Fruit fly (Drosophila melanogaster) whole organism, prepupa: ENCODE measurements around the gene wnd.

ENCODE experiments used
- Blimp-1 ChIP-seq: fragments of 200-800 bp; sonication (Bioruptor generic); optimal IDR thresholded peaks from 3 replicates; lab custom pipeline; 2017; ENCODE audit warnings: missing biosample characterization, missing genetic modification characterization, mild to moderate bottlenecking, moderate library complexity, missing genetic modification reagents
- CG10631 ChIP-seq: fragments of 200-800 bp; sonication (Bioruptor generic); optimal IDR thresholded peaks from 2 replicates; lab custom pipeline; 2016; ENCODE audit warnings: missing biosample characterization, missing genetic modification characterization
- CG10669 ChIP-seq: fragments of 200-800 bp; sonication (Bioruptor generic); optimal IDR thresholded peaks from 3 replicates; lab custom pipeline; 2018; ENCODE audit warnings: missing biosample characterization, mild to moderate bottlenecking, missing genetic modification characterization, moderate library complexity
- CG11294 ChIP-seq: fragments of 200-800 bp; sonication (Bioruptor generic); IDR thresholded peaks from 2 replicates; pipeline ENCODE4 v1.3.6; 2022; ENCODE audit warnings: missing biosample characterization, missing genetic modification characterization
- CG15336 ChIP-seq: fragments of 200-800 bp; sonication (Bioruptor generic); IDR thresholded peaks from 2 replicates; pipeline ENCODE4 v1.3.6; 2022; ENCODE audit warnings: missing biosample characterization, missing genetic modification characterization
- CG1621 ChIP-seq: fragments of 200-800 bp; sonication (Bioruptor generic); optimal IDR thresholded peaks from 3 replicates; lab custom pipeline; 2018; ENCODE audit warnings: missing biosample characterization, mild to moderate bottlenecking, missing genetic modification characterization
- CG16779 ChIP-seq: fragments of 200-800 bp; sonication (Bioruptor generic); optimal IDR thresholded peaks from 3 replicates; lab custom pipeline; 2017; ENCODE audit warnings: missing biosample characterization, mild to moderate bottlenecking, missing genetic modification characterization
- CG3032 ChIP-seq: fragments of 200-800 bp; optimal IDR thresholded peaks from 2 replicates; lab custom pipeline; 2019; ENCODE audit warnings: missing biosample characterization, mild to moderate bottlenecking, missing genetic modification characterization, moderate library complexity
- CG31627 ChIP-seq: fragments of 200-800 bp; sonication (Bioruptor generic); optimal IDR thresholded peaks from 3 replicates; lab custom pipeline; 2016; ENCODE audit warnings: missing biosample characterization, missing genetic modification characterization
- CG32006 ChIP-seq: fragments of 200-800 bp; sonication (Bioruptor generic); optimal IDR thresholded peaks from 3 replicates; lab custom pipeline; 2017; ENCODE audit warnings: missing biosample characterization, mild to moderate bottlenecking, missing genetic modification characterization
- CG3919 ChIP-seq: fragments of 200-800 bp; sonication (Bioruptor generic); optimal IDR thresholded peaks from 3 replicates; lab custom pipeline; 2016; ENCODE audit warnings: missing biosample characterization, missing genetic modification characterization
- CG4318 ChIP-seq: fragments of 200-800 bp; sonication (Bioruptor generic); optimal IDR thresholded peaks from 3 replicates; lab custom pipeline; 2017; ENCODE audit warnings: missing biosample characterization, mild to moderate bottlenecking, missing genetic modification characterization
- CG6163 ChIP-seq: fragments of 200-800 bp; sonication (Bioruptor generic); IDR thresholded peaks from 3 replicates; pipeline ENCODE4 v1.3.6; 2022; ENCODE audit warnings: missing biosample characterization, missing genetic modification characterization
- CG6276 ChIP-seq: fragments of 200-800 bp; sonication (Bioruptor generic); optimal IDR thresholded peaks from 2 replicates; lab custom pipeline; 2017; ENCODE audit warnings: missing biosample characterization, mild to moderate bottlenecking, missing genetic modification characterization
- CG7368 ChIP-seq: fragments of 200-800 bp; sonication (Bioruptor generic); optimal IDR thresholded peaks from 3 replicates; lab custom pipeline; 2016; ENCODE audit warnings: missing biosample characterization, missing genetic modification characterization
- CG8319 ChIP-seq: fragments of 200-800 bp; sonication (Bioruptor generic); optimal IDR thresholded peaks from 3 replicates; lab custom pipeline; 2016; ENCODE audit warnings: missing biosample characterization, missing genetic modification characterization
- CG8632 ChIP-seq: fragments of 200-800 bp; sonication (Bioruptor generic); optimal IDR thresholded peaks from 3 replicates; lab custom pipeline; 2016; ENCODE audit warnings: missing biosample characterization, missing genetic modification characterization
- Eip78C ChIP-seq: fragments of 200-800 bp; sonication (Bioruptor generic); peaks from one replicate; lab custom pipeline; 2016; ENCODE audit warnings: missing biosample characterization, missing genetic modification characterization
- Gug ChIP-seq: fragments of 200-800 bp; sonication (Bioruptor generic); IDR thresholded peaks from 2 replicates; pipeline ENCODE4 v1.3.6; 2022; ENCODE audit warnings: missing biosample characterization, missing genetic modification characterization
- Hr4 ChIP-seq: fragments of 200-800 bp; sonication (Bioruptor generic); optimal IDR thresholded peaks from 3 replicates; lab custom pipeline; 2016; ENCODE audit warnings: missing biosample characterization, missing genetic modification characterization
- Lpt ChIP-seq: fragments of 200-800 bp; sonication (Bioruptor generic); optimal IDR thresholded peaks from 3 replicates; lab custom pipeline; 2016; ENCODE audit warnings: missing biosample characterization, missing genetic modification characterization
- Smox ChIP-seq: fragments of 200-800 bp; sonication (Bioruptor generic); optimal IDR thresholded peaks from 3 replicates; lab custom pipeline; 2016; ENCODE audit warnings: missing biosample characterization, missing genetic modification characterization
- Sox102F ChIP-seq: fragments of 200-800 bp; sonication (Bioruptor generic); optimal IDR thresholded peaks from 2 replicates; lab custom pipeline; 2016; ENCODE audit warnings: missing biosample characterization, mild to moderate bottlenecking, missing genetic modification characterization
- Sox15 ChIP-seq: fragments of 200-800 bp; sonication (Bioruptor generic); optimal IDR thresholded peaks from 3 replicates; lab custom pipeline; 2016; ENCODE audit warnings: missing biosample characterization, missing genetic modification characterization
- achi ChIP-seq: fragments of 200-800 bp; sonication (Bioruptor generic); optimal IDR thresholded peaks from 3 replicates; lab custom pipeline; 2016; ENCODE audit warnings: missing biosample characterization, missing genetic modification characterization
- acj6 ChIP-seq: fragments of 200-800 bp; sonication (Bioruptor generic); optimal IDR thresholded peaks from 3 replicates; lab custom pipeline; 2016; ENCODE audit warnings: missing biosample characterization, missing genetic modification characterization
- cyc ChIP-seq: fragments of 200-800 bp; sonication (Bioruptor generic); optimal IDR thresholded peaks from 3 replicates; lab custom pipeline; 2016; ENCODE audit warnings: missing biosample characterization, missing genetic modification characterization
- eg ChIP-seq: fragments of 200-800 bp; sonication (Bioruptor generic); IDR thresholded peaks from 3 replicates; pipeline ENCODE4 v1.3.6; 2022; ENCODE audit warnings: missing biosample characterization, missing genetic modification characterization
- fd59A ChIP-seq: fragments of 200-800 bp; sonication (Bioruptor generic); optimal IDR thresholded peaks from 2 replicates; lab custom pipeline; 2017; ENCODE audit warnings: missing biosample characterization, mild to moderate bottlenecking, missing genetic modification characterization, missing genetic modification reagents
- fd85E ChIP-seq: fragments of 200-800 bp; sonication (Bioruptor generic); optimal IDR thresholded peaks from 3 replicates; lab custom pipeline; 2016; ENCODE audit warnings: missing biosample characterization, missing genetic modification characterization
- lz ChIP-seq: fragments of 200-800 bp; sonication (Bioruptor generic); optimal IDR thresholded peaks from 3 replicates; lab custom pipeline; 2016; ENCODE audit warnings: missing biosample characterization, missing genetic modification characterization
- net ChIP-seq: fragments of 200-800 bp; sonication (Bioruptor generic); optimal IDR thresholded peaks from 3 replicates; lab custom pipeline; 2016; ENCODE audit warnings: missing biosample characterization, missing genetic modification characterization
- pdm3 ChIP-seq: fragments of 200-800 bp; sonication (Bioruptor generic); optimal IDR thresholded peaks from 3 replicates; lab custom pipeline; 2016; ENCODE audit warnings: missing biosample characterization, missing genetic modification characterization
- svp ChIP-seq: fragments of 200-800 bp; sonication (Bioruptor generic); peaks from one replicate; lab custom pipeline; 2016; ENCODE audit warnings: missing biosample characterization, missing genetic modification characterization
- topi ChIP-seq: fragments of 200-800 bp; sonication (Bioruptor generic); optimal IDR thresholded peaks from 3 replicates; lab custom pipeline; 2016; ENCODE audit warnings: missing biosample characterization, missing genetic modification characterization
- vri ChIP-seq: fragments of 200-800 bp; sonication (Bioruptor generic); optimal IDR thresholded peaks from 3 replicates; lab custom pipeline; 2016; ENCODE audit warnings: missing biosample characterization, mild to moderate bottlenecking, missing genetic modification characterization

Gene wnd

DNA sequence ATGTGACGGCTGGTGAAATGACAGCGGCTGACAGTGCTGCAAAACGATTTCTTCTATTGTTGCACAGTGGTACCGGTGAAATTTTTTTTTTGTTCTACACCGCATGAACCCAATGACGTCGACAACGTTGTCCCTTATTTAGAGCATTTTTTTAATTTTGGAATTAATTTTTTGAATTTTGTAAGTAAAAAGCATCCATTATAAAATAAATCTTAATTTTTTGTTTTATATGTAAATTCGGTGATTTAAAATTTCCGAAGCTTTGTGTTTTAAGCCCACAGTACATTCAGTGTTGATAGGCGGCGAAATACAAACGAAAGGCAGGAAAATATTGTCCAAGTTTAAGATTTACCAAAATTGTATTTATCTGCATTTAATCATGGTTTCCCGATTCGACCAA lies 23.4 kb downstream of the wnd start, which contains the start of the genes Lon and PIG-F (continued):
- peak; percentile 98 for TF ChIP-seq CG6163 (GFP tag; lab: Robert Waterston, UW)
- TF ChIP-seq fd85E: peak; percentile 96
- peak; percentile 99 for TF ChIP-seq CG8632 (GFP tag; lab: Kevin White, UChicago)
- TF ChIP-seq achi (GFP tag; lab: Kevin White, UChicago): peak; percentile 99
- peak; percentile 100 for TF ChIP-seq Eip78C (GFP tag; lab: Kevin White, UChicago)
- peak; percentile 99 for TF ChIP-seq CG4318 (GFP tag; lab: Kevin White, UChicago)
- TF ChIP-seq CG32006 (GFP tag; lab: Kevin White, UChicago): peak; percentile 99
- peak; percentile 95 for TF ChIP-seq CG1621 (tag; lab: Kevin White, UChicago)
- peak; percentile 97; the same call in 2 of the 3 replicates for TF ChIP-seq eg (GFP tag; lab: Robert Waterston, UW)
- peak; percentile 98 for TF ChIP-seq vri (GFP tag; lab: Kevin White, UChicago)
- peak; percentile 99 for TF ChIP-seq Hr4
- TF ChIP-seq Blimp-1: peak; percentile 95
- TF ChIP-seq CG15336: peak; percentile 98
- peak; percentile 99 for TF ChIP-seq net (GFP tag; lab: Kevin White, UChicago)
- peak; percentile 97 for TF ChIP-seq CG11294 (GFP tag; lab: Robert Waterston, UW)
- TF ChIP-seq CG3032: peak; percentile 99
- peak; percentile 99 for TF ChIP-seq Sox102F (GFP tag; lab: Kevin White, UChicago)
- peak; percentile 99 for TF ChIP-seq acj6 (GFP tag; lab: Kevin White, UChicago)
- peak; percentile 99 for TF ChIP-seq CG3919 (GFP tag; lab: Kevin White, UChicago)
- TF ChIP-seq CG16779 (tag; lab: Kevin White, UChicago): peak; percentile 97
- peak; percentile 98 for TF ChIP-seq Lpt

DNA sequence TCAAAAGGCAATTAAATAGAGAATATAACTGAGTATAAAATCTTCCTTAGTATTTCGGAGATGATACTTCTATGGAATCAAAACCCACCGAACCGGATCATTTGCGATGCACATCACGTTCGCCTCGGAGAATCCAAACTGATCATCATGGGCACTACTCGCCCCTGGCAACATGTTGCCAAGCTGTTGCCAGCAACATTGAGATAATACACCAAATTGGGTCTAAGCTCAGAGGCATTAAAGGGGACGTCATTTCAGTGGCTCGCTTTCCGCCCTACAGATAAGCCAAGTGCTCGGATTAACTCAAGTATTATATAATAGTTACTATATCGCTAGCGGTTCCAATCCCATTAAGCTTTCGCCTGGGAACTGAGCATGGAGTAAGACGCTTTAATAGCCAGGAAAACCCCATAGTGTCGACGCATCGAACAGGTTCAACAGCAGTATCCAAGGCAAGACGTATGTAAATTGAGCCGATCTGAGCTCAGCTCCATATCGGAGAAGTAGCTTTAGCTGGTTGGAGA lies 29.5 kb downstream of the wnd start, which contains the start of the genes lush and CG9372:
Gene lush (minus strand): TSS at position 117 of the 524 bp plus-strand sequence.
Gene CG9372 (plus strand): TSS at position 235 of the 524 bp plus-strand sequence.
- TF ChIP-seq net (GFP tag; lab: Kevin White, UChicago) (no peak), pdm3 (no peak), fd59A (GFP tag; lab: Kevin White, UChicago) (no peak), Sox15 (GFP tag; lab: Kevin White, UChicago) (no peak), lz (GFP tag; lab: Kevin White, UChicago) (no peak)

DNA sequence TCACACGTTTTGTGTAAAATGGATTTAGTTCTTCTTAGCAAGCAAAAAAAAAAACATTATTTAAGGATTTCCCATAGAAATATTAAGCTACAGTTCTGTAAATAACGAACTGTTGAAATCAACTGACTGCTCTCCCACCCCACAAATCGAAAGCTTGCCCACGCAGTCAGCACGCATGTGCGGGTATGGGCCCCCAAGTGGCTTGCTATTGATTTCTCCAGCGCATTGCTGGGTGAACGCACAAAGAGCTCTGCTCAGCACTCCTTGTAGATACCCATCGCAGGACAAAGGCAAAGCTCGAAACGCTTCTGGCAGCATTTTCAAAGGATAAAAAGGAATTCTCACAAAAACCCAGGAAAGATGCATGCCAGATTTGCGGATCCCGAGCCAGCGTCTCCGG lies 34.2 kb downstream of the wnd start, which contains the start of gene CG9368:
Gene CG9368 (plus strand): TSS at position 221 of the 400 bp plus-strand sequence.
- TF ChIP-seq CG6276 (GFP tag; lab: Kevin White, UChicago) (no peak), fd59A (GFP tag; lab: Kevin White, UChicago) (no peak), Gug (GFP tag; lab: Robert Waterston, UW) (no peak), Blimp-1 (no peak), CG7368 (GFP tag; lab: Kevin White, UChicago) (no peak), cyc (GFP tag; lab: Kevin White, UChicago) (no peak), eg (GFP tag; lab: Robert Waterston, UW) (no peak), CG31627 (GFP tag; lab: Kevin White, UChicago) (no peak), CG10669 (GFP tag; lab: Kevin White, UChicago) (no peak), CG10631 (GFP tag; lab: Kevin White, UChicago) (no peak), CG15336 (no peak), Smox (GFP tag; lab: Kevin White, UChicago) (no peak), CG8319 (no peak), CG32006 (GFP tag; lab: Kevin White, UChicago) (no peak), topi (no peak), pdm3 (no peak), lz (GFP tag; lab: Kevin White, UChicago) (no peak), svp (GFP tag; lab: Kevin White, UChicago) (no peak)
